Worm (Caenorhabditis elegans) whole organism, late embryonic: ENCODE measurements around the gene T06A1.5.

Experiments used
- dve-1 ChIP-seq: sonication (generic microtip); optimal IDR thresholded peaks from 2 replicates; lab custom pipeline; 2017; ENCODE audit warnings: antibody characterized with exemption, mild to moderate bottlenecking, missing genetic modification characterization, missing compliant biosample characterization
- nfya-1 ChIP-seq: sonication (generic microtip); optimal IDR thresholded peaks from 2 replicates; lab custom pipeline; 2017; ENCODE audit warnings: missing genetic modification characterization, mild to moderate bottlenecking, missing compliant biosample characterization, antibody characterized with exemption, moderate library complexity
- nhr-11 ChIP-seq: fragments of 150-350 bp; optimal IDR thresholded peaks from 2 replicates; lab custom pipeline; 2014; ENCODE audit warnings: missing biosample characterization, missing genetic modification characterization
- ref-2 ChIP-seq: sonication (generic microtip); optimal IDR thresholded peaks from 2 replicates; lab custom pipeline; 2016; ENCODE audit warnings: missing genetic modification characterization, missing compliant biosample characterization
- ttx-3 ChIP-seq: sonication (generic microtip); optimal IDR thresholded peaks from 2 replicates; lab custom pipeline; 2016; ENCODE audit warnings: missing genetic modification reagents, missing genetic modification characterization, missing compliant biosample characterization

DNA sequence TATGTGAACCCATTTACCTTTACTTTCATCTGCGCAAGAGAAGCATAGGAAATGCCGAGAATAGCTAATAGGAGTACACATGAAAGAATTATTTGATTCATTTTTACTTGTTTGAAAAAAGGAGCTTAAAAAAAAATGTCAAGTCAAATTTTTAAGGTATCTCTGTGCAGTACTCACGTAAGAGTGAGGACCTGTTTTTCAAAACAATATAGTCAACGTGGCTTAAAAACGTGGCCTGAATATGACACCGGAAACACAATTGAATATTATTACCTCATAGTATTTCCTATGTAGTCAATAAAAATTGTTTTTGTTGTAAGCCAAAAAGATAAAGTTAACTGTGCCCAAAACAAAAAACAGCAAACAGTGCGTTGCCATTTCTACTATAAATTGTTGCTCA lies 6.9 kb upstream of the T06A1.5 start, which contains the start of gene Y32G9A.12:
- TF ChIP-seq ttx-3 (tag; lab: Kevin White, UChicago) (no peak), nfya-1 (tag; lab: Kevin White, UChicago) (no peak), dve-1 (tag; lab: Kevin White, UChicago) (no peak), nhr-11 (tag; lab: Kevin White, UChicago) (no peak), ref-2 (tag; lab: Kevin White, UChicago) (no peak)
